Worm (Caenorhabditis elegans) whole organism, midembryonic: ENCODE results near the gene T08A9.13.

Experiments used
- cog-1 ChIP-seq: sonication (generic microtip); optimal IDR thresholded peaks from 2 replicates; lab custom pipeline; 2016; ENCODE audit warnings: missing genetic modification characterization, missing compliant biosample characterization
- flt-1 ChIP-seq: fragments of 200-800 bp; sonication (Bioruptor generic); IDR thresholded peaks from 2 replicates; pipeline ENCODE4 v1.3.6; 2022; ENCODE audit warnings: missing genetic modification characterization, missing compliant biosample characterization
- klf-2 ChIP-seq: fragments of 200-800 bp; sonication (Bioruptor generic); conservative IDR thresholded peaks from 2 replicates; pipeline ENCODE4 v1.3.6; 2022; ENCODE audit warnings: missing genetic modification reagents, missing genetic modification characterization, missing compliant biosample characterization
- med-1 ChIP-seq: sonication (generic microtip); optimal IDR thresholded peaks from 2 replicates; lab custom pipeline; 2017; ENCODE audit warnings: missing genetic modification characterization, mild to moderate bottlenecking, missing compliant biosample characterization, antibody characterized with exemption, missing genetic modification reagents; ENCODE audit not compliant: insufficient read depth
- ref-1 ChIP-seq: fragments of 200-800 bp; sonication (Bioruptor generic); conservative IDR thresholded peaks from 2 replicates; pipeline ENCODE4 v1.3.6; 2022; ENCODE audit warnings: missing genetic modification reagents, missing genetic modification characterization, missing compliant biosample characterization
- tab-1 ChIP-seq: fragments of 200-800 bp; sonication (Bioruptor generic); IDR thresholded peaks from 2 replicates; pipeline ENCODE4 v1.3.6; 2022; ENCODE audit warnings: missing genetic modification characterization, missing compliant biosample characterization
- ztf-23 ChIP-seq: fragments of 200-800 bp; sonication (Bioruptor generic); IDR thresholded peaks from 2 replicates; pipeline ENCODE4 v1.3.6; 2022; ENCODE audit warnings: missing genetic modification reagents, missing genetic modification characterization, missing compliant biosample characterization
- ztf-29 ChIP-seq: fragments of 200-800 bp; sonication (Bioruptor generic); IDR thresholded peaks from 2 replicates; pipeline ENCODE4 v1.3.6; 2022; ENCODE audit warnings: missing genetic modification reagents, missing genetic modification characterization, missing compliant biosample characterization

DNA sequence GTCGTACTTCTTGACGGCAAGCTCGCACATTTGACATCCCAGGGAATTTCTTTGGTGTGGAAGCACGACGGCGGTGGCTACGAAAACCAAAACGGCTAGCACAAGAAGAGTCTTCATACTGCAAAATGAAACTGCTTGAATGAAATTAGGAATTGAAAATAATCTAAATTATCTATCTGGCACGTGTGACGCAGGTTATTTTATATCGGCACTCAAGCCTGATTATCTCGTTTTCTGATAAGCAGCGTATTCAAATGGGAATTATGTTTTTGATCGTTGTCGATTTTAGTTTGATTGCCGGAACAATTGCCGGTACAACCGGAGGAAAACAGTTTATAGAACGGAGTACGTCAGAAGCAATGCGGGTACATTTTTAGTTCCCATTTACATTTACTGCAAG is 3.6 kb downstream of the T08A9.13 start, which contains the start of gene spp-4:
- TF ChIP-seq flt-1 (GFP tag; lab: Robert Waterston, UW) (no peak), ztf-23 (GFP tag; lab: Robert Waterston, UW) (no peak), ztf-29 (GFP tag; lab: Robert Waterston, UW) (no peak), tab-1 (no peak), ref-1 (GFP tag; lab: Robert Waterston, UW) (no peak), klf-2 (GFP tag; lab: Robert Waterston, UW) (no peak), cog-1 (tag; lab: Kevin White, UChicago) (no peak), med-1 (GFP tag; lab: Kevin White, UChicago) (no peak)
